Worm (Caenorhabditis elegans) whole organism, mixed stage, embryonic: ENCODE measurements around the gene mrps-16.

Source experiments
- elt-3 ChIP-seq: fragments of 150-350 bp; optimal IDR thresholded peaks from 2 replicates; lab custom pipeline; 2014; ENCODE audit warnings: missing biosample characterization, missing genetic modification characterization
- hlh-1 ChIP-seq: fragments of 150-350 bp; optimal IDR thresholded peaks from 2 replicates; lab custom pipeline; 2014; ENCODE audit warnings: missing biosample characterization, missing genetic modification reagents, missing genetic modification characterization
- lin-13 ChIP-seq: fragments of 150-350 bp; optimal IDR thresholded peaks from 2 replicates; lab custom pipeline; 2014; ENCODE audit warnings: missing biosample characterization, missing genetic modification characterization
- lsy-2 ChIP-seq: fragments of 150-350 bp; optimal IDR thresholded peaks from 2 replicates; lab custom pipeline; 2014; ENCODE audit warnings: missing biosample characterization, missing genetic modification characterization
- mab-5 ChIP-seq: fragments of 150-350 bp; optimal IDR thresholded peaks from 2 replicates; lab custom pipeline; 2014; ENCODE audit warnings: missing biosample characterization, missing genetic modification characterization
- nhr-12 ChIP-seq: fragments of 150-350 bp; optimal IDR thresholded peaks from 2 replicates; lab custom pipeline; 2014; ENCODE audit warnings: missing biosample characterization, missing genetic modification characterization
- nhr-28 ChIP-seq: fragments of 150-350 bp; optimal IDR thresholded peaks from 2 replicates; lab custom pipeline; 2014; ENCODE audit warnings: missing biosample characterization, missing genetic modification characterization
- nhr-76 ChIP-seq: sonication (generic microtip); optimal IDR thresholded peaks from 2 replicates; lab custom pipeline; 2017; ENCODE audit warnings: missing biosample characterization, missing genetic modification characterization
- pha-4 ChIP-seq: fragments of 150-350 bp; optimal IDR thresholded peaks from 2 replicates; lab custom pipeline; 2018; ENCODE audit warnings: missing biosample characterization, missing genetic modification reagents, missing genetic modification characterization
- snpc-4 ChIP-seq: fragments of 150-350 bp; optimal IDR thresholded peaks from 2 replicates; lab custom pipeline; 2014; ENCODE audit warnings: missing biosample characterization, missing genetic modification characterization
- unc-62 ChIP-seq: fragments of 150-350 bp; optimal IDR thresholded peaks from 2 replicates; lab custom pipeline; 2014; ENCODE audit warnings: missing biosample characterization, missing genetic modification reagents, missing genetic modification characterization
- ztf-11 ChIP-seq: fragments of 150-350 bp; optimal IDR thresholded peaks from 2 replicates; lab custom pipeline; 2014; ENCODE audit warnings: missing biosample characterization, missing genetic modification characterization

DNA sequence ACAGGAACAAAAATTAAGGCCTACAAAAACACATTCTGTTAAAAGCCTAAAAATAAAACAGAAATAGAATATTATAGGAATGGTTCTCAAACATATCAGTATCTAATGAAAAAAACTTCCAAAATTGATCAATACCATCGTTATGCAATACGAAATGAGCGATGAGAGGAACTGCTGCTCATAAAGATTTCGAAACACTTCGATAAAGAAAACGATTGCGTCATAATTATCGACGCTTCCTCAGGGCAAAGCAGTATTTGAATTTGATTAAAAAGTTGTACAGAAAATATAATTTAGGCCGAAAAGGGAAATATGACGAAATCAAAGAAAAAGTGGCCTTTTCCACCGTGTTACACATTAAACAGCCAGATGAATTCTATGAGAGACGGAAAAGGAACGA is 43.9 kb downstream of the mrps-16 start:
- TF ChIP-seq ztf-11 (tag; lab: Kevin White, UChicago), result no peak
- no peak for TF ChIP-seq unc-62 (GFP tag; lab: Kevin White, UChicago)
- no peak for TF ChIP-seq lsy-2 (tag; lab: Kevin White, UChicago)
- no peak for TF ChIP-seq nhr-12
- no peak for TF ChIP-seq elt-3 (tag; lab: Kevin White, UChicago)
- TF ChIP-seq snpc-4 (tag; lab: Kevin White, UChicago), result no peak
- TF ChIP-seq lin-13, result no peak
- TF ChIP-seq hlh-1 (tag; lab: Kevin White, UChicago), result no peak
- TF ChIP-seq nhr-76 (tag; lab: Kevin White, UChicago), result no peak
- TF ChIP-seq nhr-28, result no peak
- TF ChIP-seq pha-4 (tag; lab: Kevin White, UChicago), result no peak
- no peak for TF ChIP-seq mab-5 (tag; lab: Kevin White, UChicago)
